Fruit fly (Drosophila melanogaster) whole organism, prepupa: Measurements from ENCODE around the gene CG3386.

Source experiments
- CG16779 ChIP-seq: fragments of 200-800 bp; sonication (Bioruptor generic); optimal IDR thresholded peaks from 3 replicates; lab custom pipeline; 2017; ENCODE audit warnings: missing biosample characterization, mild to moderate bottlenecking, missing genetic modification characterization
- CG3032 ChIP-seq: fragments of 200-800 bp; optimal IDR thresholded peaks from 2 replicates; lab custom pipeline; 2019; ENCODE audit warnings: missing biosample characterization, mild to moderate bottlenecking, missing genetic modification characterization, moderate library complexity
- CG34406 ChIP-seq: fragments of 200-800 bp; sonication (Bioruptor generic); optimal IDR thresholded peaks from 3 replicates; lab custom pipeline; 2016; ENCODE audit warnings: missing biosample characterization, missing genetic modification characterization
- CG3919 ChIP-seq: fragments of 200-800 bp; sonication (Bioruptor generic); optimal IDR thresholded peaks from 3 replicates; lab custom pipeline; 2016; ENCODE audit warnings: missing biosample characterization, missing genetic modification characterization
- CG6808 ChIP-seq: fragments of 200-800 bp; sonication (Bioruptor generic); optimal IDR thresholded peaks from 3 replicates; lab custom pipeline; 2017; ENCODE audit warnings: missing biosample characterization, missing genetic modification characterization, mild to moderate bottlenecking, moderate library complexity, missing genetic modification reagents
- CG6854 ChIP-seq: fragments of 200-800 bp; sonication (Bioruptor generic); optimal IDR thresholded peaks from 2 replicates; lab custom pipeline; 2017; ENCODE audit warnings: missing biosample characterization, mild to moderate bottlenecking, missing genetic modification characterization
- Ets96B ChIP-seq: fragments of 200-800 bp; optimal IDR thresholded peaks from 2 replicates; lab custom pipeline; 2019; ENCODE audit warnings: missing biosample characterization, mild to moderate bottlenecking, missing genetic modification characterization, moderate library complexity
- Lpt ChIP-seq: fragments of 200-800 bp; sonication (Bioruptor generic); optimal IDR thresholded peaks from 3 replicates; lab custom pipeline; 2016; ENCODE audit warnings: missing biosample characterization, missing genetic modification characterization
- Sox102F ChIP-seq: fragments of 200-800 bp; sonication (Bioruptor generic); optimal IDR thresholded peaks from 2 replicates; lab custom pipeline; 2016; ENCODE audit warnings: missing biosample characterization, mild to moderate bottlenecking, missing genetic modification characterization
- Sox15 ChIP-seq: fragments of 200-800 bp; sonication (Bioruptor generic); optimal IDR thresholded peaks from 3 replicates; lab custom pipeline; 2016; ENCODE audit warnings: missing biosample characterization, missing genetic modification characterization
- dac ChIP-seq: fragments of 200-800 bp; sonication (Bioruptor generic); optimal IDR thresholded peaks from 2 replicates; lab custom pipeline; 2017; ENCODE audit warnings: missing biosample characterization, mild to moderate bottlenecking, missing genetic modification characterization
- lz ChIP-seq: fragments of 200-800 bp; sonication (Bioruptor generic); optimal IDR thresholded peaks from 3 replicates; lab custom pipeline; 2016; ENCODE audit warnings: missing biosample characterization, missing genetic modification characterization
- pdm3 ChIP-seq: fragments of 200-800 bp; sonication (Bioruptor generic); optimal IDR thresholded peaks from 3 replicates; lab custom pipeline; 2016; ENCODE audit warnings: missing biosample characterization, missing genetic modification characterization

DNA sequence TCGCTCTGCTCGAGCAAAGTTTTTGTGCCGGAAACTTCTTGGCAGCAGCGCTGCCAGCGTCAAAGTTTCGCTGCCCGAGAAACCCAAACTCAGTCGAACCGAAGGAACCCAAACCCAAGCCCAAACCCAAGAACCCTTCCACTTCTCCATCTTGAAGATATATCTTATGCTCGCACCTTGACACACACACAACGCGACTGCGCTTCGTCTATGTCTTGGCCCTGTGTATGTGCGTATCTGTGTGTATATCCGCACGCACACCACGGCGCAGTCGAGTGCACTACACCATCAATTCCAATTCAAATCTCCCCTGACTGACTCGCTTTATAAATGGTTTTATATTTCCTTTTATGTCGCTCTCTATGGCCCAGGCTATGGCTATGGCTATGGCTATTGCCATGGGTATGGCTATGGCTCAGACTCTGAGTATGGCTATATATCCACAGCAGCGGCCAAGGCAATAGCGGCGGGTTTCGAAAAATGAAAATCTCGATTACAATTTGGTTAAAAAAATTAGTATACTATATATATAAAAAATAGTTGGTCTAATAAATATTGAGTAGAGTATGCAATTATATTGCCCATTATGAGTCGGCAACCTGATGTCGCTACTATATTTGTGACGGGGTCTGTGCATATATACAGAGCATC lies 14.3 kb upstream of the CG3386 start:
- TF ChIP-seq Sox15 = peak; percentile 83
- peak; percentile 97 for TF ChIP-seq CG6808
- peak; percentile 92 for TF ChIP-seq Lpt
- peak; percentile 94 for TF ChIP-seq CG16779 (tag; lab: Kevin White, UChicago)
- TF ChIP-seq CG6854 = peak; percentile 90
- peak; percentile 98 for TF ChIP-seq Ets96B
- peak; percentile 81 for TF ChIP-seq dac
- peak; percentile 93 for TF ChIP-seq CG3919 (GFP tag; lab: Kevin White, UChicago)
- peak; percentile 93 for TF ChIP-seq CG34406 (GFP tag; lab: Kevin White, UChicago)
- peak; percentile 80 for TF ChIP-seq lz (GFP tag; lab: Kevin White, UChicago)
- peak; percentile 72 for TF ChIP-seq Sox102F
- TF ChIP-seq CG3032 = peak; percentile 98
- TF ChIP-seq pdm3 (GFP tag; lab: Kevin White, UChicago) = peak; percentile 86
